Fruit fly (Drosophila melanogaster) whole organism, prepupa: ENCODE results near the gene Cyp18a1.

Experiments used
- CG11762 ChIP-seq: fragments of 200-800 bp; sonication (Bioruptor generic); optimal IDR thresholded peaks from 3 replicates; lab custom pipeline; 2016; ENCODE audit warnings: missing biosample characterization, missing genetic modification characterization; ENCODE audit not compliant: insufficient read depth
- CG3032 ChIP-seq: fragments of 200-800 bp; optimal IDR thresholded peaks from 2 replicates; lab custom pipeline; 2019; ENCODE audit warnings: missing biosample characterization, mild to moderate bottlenecking, missing genetic modification characterization, moderate library complexity
- Gug ChIP-seq: fragments of 200-800 bp; sonication (Bioruptor generic); IDR thresholded peaks from 2 replicates; pipeline ENCODE4 v1.3.6; 2022; ENCODE audit warnings: missing biosample characterization, missing genetic modification characterization
- vri ChIP-seq: fragments of 200-800 bp; sonication (Bioruptor generic); optimal IDR thresholded peaks from 3 replicates; lab custom pipeline; 2016; ENCODE audit warnings: missing biosample characterization, mild to moderate bottlenecking, missing genetic modification characterization

DNA sequence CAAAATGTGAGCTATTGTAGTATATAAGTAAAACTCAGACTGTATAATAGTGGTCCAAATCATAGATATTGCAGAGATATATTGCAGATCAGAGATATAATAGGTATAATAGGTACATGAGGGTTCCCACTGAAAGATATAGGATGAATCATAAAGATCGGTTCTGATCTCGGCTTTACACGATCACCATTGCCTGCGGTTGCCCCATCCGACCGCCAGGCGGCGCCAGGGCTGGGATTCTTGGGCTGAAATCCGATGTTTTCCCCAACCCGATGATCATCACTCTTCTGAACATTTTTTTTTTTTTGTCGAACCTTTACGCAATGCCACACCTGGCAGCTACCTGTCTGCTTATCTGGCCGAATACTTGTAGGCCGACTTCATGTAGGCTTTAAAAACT, 11.0 kb upstream of the Cyp18a1 start:
- TF ChIP-seq vri (no peak), Gug (GFP tag; lab: Robert Waterston, UW) (no peak), CG3032 (no peak), CG11762 (GFP tag; lab: Kevin White, UChicago) (no peak)
